Fruit fly (Drosophila melanogaster): ENCODE measurements around the gene CG9515.
A peak's percentile ranks its signal among the peaks of the same experiment; 100 is the strongest.

CG9515 gene

dm6 chr2L:8951184-8951934, 8.3 kb upstream of the CG9515 start, which contains the start of gene C1GalTA (continued):
- TF ChIP-seq Ets65A (GFP tag): peak; percentile 94
- TF ChIP-seq onecut (GFP tag; IDR thresholded peaks at IDR 0.05): peak; percentile 89
- TF ChIP-seq CG11723 (GFP tag; optimal IDR thresholded peaks at IDR 0.05): peak; percentile 89
- TF ChIP-seq CG6683 (GFP tag; optimal IDR thresholded peaks at IDR 0.05): peak; percentile 98
- TF ChIP-seq CG33557 (GFP tag; optimal IDR thresholded peaks at IDR 0.05): peak; percentile 99
- TF ChIP-seq Med (GFP tag): peak; percentile 89
- TF ChIP-seq ase (GFP tag; IDR thresholded peaks at IDR 0.05): peak; percentile 91
- TF ChIP-seq Taf1 (GFP tag; IDR thresholded peaks at IDR 0.05): peak; percentile 85
- peak; percentile 99 for TF ChIP-seq CG7556 (GFP tag; optimal IDR thresholded peaks at IDR 0.05)
- peak; percentile 81 for TF ChIP-seq sens-2 (GFP tag; IDR thresholded peaks at IDR 0.05)
- TF ChIP-seq HLH54F (GFP tag; optimal IDR thresholded peaks at IDR 0.05): peak; percentile 48
- TF ChIP-seq cad (GFP tag; optimal IDR thresholded peaks at IDR 0.05): no peak
- TF ChIP-seq CG1602 (GFP tag; optimal IDR thresholded peaks at IDR 0.05): peak; percentile 96
- TF ChIP-seq sob (GFP tag; IDR thresholded peaks at IDR 0.05): peak; percentile 95
- peak; percentile 100 for TF ChIP-seq nmo (GFP tag; optimal IDR thresholded peaks at IDR 0.05)
- peak; percentile 98 for TF ChIP-seq CrebB (tag; optimal IDR thresholded peaks at IDR 0.05)
- TF ChIP-seq Dip3 (GFP tag; optimal IDR thresholded peaks at IDR 0.05): peak; percentile 50
- TF ChIP-seq mam (GFP tag; optimal IDR thresholded peaks at IDR 0.05): peak; percentile 56
- TF ChIP-seq CG6813 (GFP tag; optimal IDR thresholded peaks at IDR 0.05): peak; percentile 96
- TF ChIP-seq nom (GFP tag; optimal IDR thresholded peaks at IDR 0.05): peak; percentile 97
- peak; percentile 94; the same call in 1 of the 2 replicates for TF ChIP-seq CG14667 (GFP tag; IDR thresholded peaks at IDR 0.05)
- TF ChIP-seq crc (GFP tag; optimal IDR thresholded peaks at IDR 0.05): no peak
- peak; percentile 93 for TF ChIP-seq Chrac-16 (GFP tag; optimal IDR thresholded peaks at IDR 0.05)
- TF ChIP-seq E2f1 (GFP tag; IDR thresholded peaks at IDR 0.05): peak; percentile 97
- no peak for TF ChIP-seq fu2 (GFP tag; optimal IDR thresholded peaks at IDR 0.05)
- peak; percentile 98 for TF ChIP-seq Ssrp (tag; optimal IDR thresholded peaks at IDR 0.05)
- TF ChIP-seq br (optimal IDR thresholded peaks at IDR 0.05): no peak
- TF ChIP-seq CG2202 (tag; optimal IDR thresholded peaks at IDR 0.05): peak; percentile 97
- TF ChIP-seq Tbp (GFP tag; optimal IDR thresholded peaks at IDR 0.05): no peak
- TF ChIP-seq CG2199 (GFP tag; IDR thresholded peaks at IDR 0.05): peak; percentile 57; the same call in 1 of the 3 replicates
- peak; percentile 86 for TF ChIP-seq ham (GFP tag; IDR thresholded peaks at IDR 0.05)
- TF ChIP-seq CG18476 (GFP tag; optimal IDR thresholded peaks at IDR 0.05): peak; percentile 87
- no peak for TF ChIP-seq repo (GFP tag; optimal IDR thresholded peaks at IDR 0.05)
- TF ChIP-seq gce (GFP tag; IDR thresholded peaks at IDR 0.05): peak; percentile 95
- TF ChIP-seq gcm2 (GFP tag; optimal IDR thresholded peaks at IDR 0.05): peak; percentile 16
- TF ChIP-seq CG12236 (GFP tag; optimal IDR thresholded peaks at IDR 0.05): no peak
- TF ChIP-seq CG6272 (GFP tag; IDR thresholded peaks at IDR 0.05): peak; percentile 84
- TF ChIP-seq CG6791 (GFP tag; IDR thresholded peaks at IDR 0.05; ENCODE audit: partially characterized antibody): no peak
- TF ChIP-seq CG7963 (GFP tag; IDR thresholded peaks at IDR 0.05; ENCODE audit: partially characterized antibody): no peak
- TF ChIP-seq CG10366 (GFP tag; IDR thresholded peaks at IDR 0.05): peak; percentile 90
- TF ChIP-seq TFAM (GFP tag; optimal IDR thresholded peaks at IDR 0.05): peak; percentile 82
- peak; percentile 91 for TF ChIP-seq GATAe (GFP tag; conservative IDR thresholded peaks at IDR 0.05)
- TF ChIP-seq lola (GFP tag; optimal IDR thresholded peaks at IDR 0.05): peak in 1 of 3 experiments; percentile 98
- TF ChIP-seq mirr (GFP tag; optimal IDR thresholded peaks at IDR 0.05): peak; percentile 62
- no peak for TF ChIP-seq pita (GFP tag; optimal IDR thresholded peaks at IDR 0.05)
- peak in 1 of 2 experiments; percentile 94 for TF ChIP-seq Hr78 (GFP tag; optimal IDR thresholded peaks at IDR 0.05)
- peak; percentile 94 for TF ChIP-seq CG18764 (GFP tag; optimal IDR thresholded peaks at IDR 0.05)
- no peak; the same call in 1 of the 2 replicates for TF ChIP-seq NFAT (GFP tag; IDR thresholded peaks at IDR 0.05)
- peak; percentile 49 for TF ChIP-seq chn (GFP tag; optimal IDR thresholded peaks at IDR 0.05)
- no peak for TF ChIP-seq HmgD (GFP tag; optimal IDR thresholded peaks at IDR 0.05)
